Worm (Caenorhabditis elegans) whole organism, early embryonic: ENCODE data around the gene M163.5.

Source experiments
- B0310.2 ChIP-seq: sonication (generic microtip); optimal IDR thresholded peaks from 2 replicates; lab custom pipeline; 2016; ENCODE audit warnings: mild to moderate bottlenecking, missing genetic modification characterization, missing compliant biosample characterization
- aly-1 ChIP-seq: sonication (generic microtip); optimal IDR thresholded peaks from 2 replicates; lab custom pipeline; 2016; ENCODE audit warnings: missing genetic modification characterization, missing compliant biosample characterization
- ama-1 ChIP-seq: fragments of 150-350 bp; optimal IDR thresholded peaks from 2 replicates; lab custom pipeline; 2014
- ceh-36 ChIP-seq: sonication (generic microtip); optimal IDR thresholded peaks from 2 replicates; lab custom pipeline; 2016; ENCODE audit warnings: missing genetic modification characterization, inconsistent platforms, missing compliant biosample characterization
- flt-1 ChIP-seq: fragments of 200-800 bp; sonication (Bioruptor generic); IDR thresholded peaks from 2 replicates; pipeline ENCODE4 v1.3.6; 2022; ENCODE audit warnings: missing genetic modification characterization, missing compliant biosample characterization
- hmbx-1 ChIP-seq: sonication (generic microtip); optimal IDR thresholded peaks from 2 replicates; lab custom pipeline; 2016; ENCODE audit warnings: mild to moderate bottlenecking, missing genetic modification characterization, missing compliant biosample characterization
- hmg-4 ChIP-seq: fragments of 200-800 bp; sonication (Bioruptor generic); optimal IDR thresholded peaks from 2 replicates; lab custom pipeline; 2018; ENCODE audit warnings: mild to moderate bottlenecking, missing genetic modification characterization, missing compliant biosample characterization
- hnd-1 ChIP-seq: sonication (generic microtip); optimal IDR thresholded peaks from 2 replicates; lab custom pipeline; 2016; ENCODE audit warnings: missing genetic modification characterization, missing compliant biosample characterization
- pes-1 ChIP-seq: fragments of 200-800 bp; sonication (Bioruptor generic); IDR thresholded peaks from 2 replicates; pipeline ENCODE4 v1.3.6; 2022; ENCODE audit warnings: missing genetic modification reagents, missing genetic modification characterization, missing compliant biosample characterization
- scrt-1 ChIP-seq: fragments of 200-800 bp; sonication (Bioruptor generic); IDR thresholded peaks from 2 replicates; pipeline ENCODE4 v1.3.6; 2022; ENCODE audit warnings: missing genetic modification characterization, missing compliant biosample characterization
- tbx-37 ChIP-seq: fragments of 200-800 bp; sonication (Bioruptor generic); conservative IDR thresholded peaks from 2 replicates; pipeline ENCODE4 v1.3.6; 2022; ENCODE audit warnings: missing genetic modification reagents, missing genetic modification characterization, missing compliant biosample characterization
- tra-4 ChIP-seq: sonication (generic microtip); optimal IDR thresholded peaks from 2 replicates; lab custom pipeline; 2017; ENCODE audit warnings: missing genetic modification characterization, missing compliant biosample characterization

ce11 chrX:14523275-14523674 lies 49.4 kb downstream of the M163.5 start, which contains the start of gene nspc-16:
- TF ChIP-seq ama-1 (no peak), aly-1 (tag; lab: Kevin White, UChicago) (no peak), hmbx-1 (tag; lab: Kevin White, UChicago) (no peak), B0310.2 (tag; lab: Kevin White, UChicago) (no peak), pes-1 (GFP tag; lab: Robert Waterston, UW) (no peak), ceh-36 (tag; lab: Kevin White, UChicago) (no peak), hnd-1 (no peak), scrt-1 (GFP tag; lab: Robert Waterston, UW) (no peak), hmg-4 (GFP tag; lab: Kevin White, UChicago) (no peak), tra-4 (tag; lab: Kevin White, UChicago) (no peak), flt-1 (GFP tag; lab: Robert Waterston, UW) (no peak), tbx-37 (GFP tag; lab: Robert Waterston, UW) (no peak)
